Fruit fly (Drosophila melanogaster) whole organism, embryonic: ENCODE data around the gene Cyt-b5-r.

Experiments
- CG42726 ChIP-seq: fragments of 200-800 bp; sonication (Bioruptor generic); IDR thresholded peaks from 2 replicates; pipeline ENCODE4 v1.3.6; 2022; ENCODE audit warnings: missing biosample characterization, missing genetic modification characterization; ENCODE audit not compliant: partially characterized antibody
- Sry-β ChIP-seq: fragments of 200-800 bp; sonication (Bioruptor generic); optimal IDR thresholded peaks from 2 replicates; lab custom pipeline; 2018; ENCODE audit warnings: missing biosample characterization, mild to moderate bottlenecking, missing genetic modification characterization, moderate library complexity
- bbx ChIP-seq: fragments of 200-800 bp; sonication (Bioruptor generic); IDR thresholded peaks from 2 replicates; pipeline ENCODE4 v1.3.6; 2022; ENCODE audit warnings: missing biosample characterization, missing genetic modification characterization; ENCODE audit not compliant: partially characterized antibody
- hkb ChIP-seq, 2 experiments: fragments of 200-800 bp in 1 of 2; fragments of >200 bp in 1 of 2; sonication (Bioruptor generic) in 1 of 2; IDR thresholded peaks in 1 of 2; optimal IDR thresholded peaks in 1 of 2; 2 replicates each; pipeline versions ENCODE4 v1.3.6 to Lab custom; 2017 to 2022; ENCODE audit warnings: missing biosample characterization in 1 of 2, missing genetic modification characterization in 1 of 2
- nerfin-2 ChIP-seq: fragments of 200-800 bp; sonication (Bioruptor generic); IDR thresholded peaks from 2 replicates; pipeline ENCODE4 v1.3.6; 2022; ENCODE audit warnings: missing biosample characterization, missing genetic modification characterization; ENCODE audit not compliant: partially characterized antibody

DNA sequence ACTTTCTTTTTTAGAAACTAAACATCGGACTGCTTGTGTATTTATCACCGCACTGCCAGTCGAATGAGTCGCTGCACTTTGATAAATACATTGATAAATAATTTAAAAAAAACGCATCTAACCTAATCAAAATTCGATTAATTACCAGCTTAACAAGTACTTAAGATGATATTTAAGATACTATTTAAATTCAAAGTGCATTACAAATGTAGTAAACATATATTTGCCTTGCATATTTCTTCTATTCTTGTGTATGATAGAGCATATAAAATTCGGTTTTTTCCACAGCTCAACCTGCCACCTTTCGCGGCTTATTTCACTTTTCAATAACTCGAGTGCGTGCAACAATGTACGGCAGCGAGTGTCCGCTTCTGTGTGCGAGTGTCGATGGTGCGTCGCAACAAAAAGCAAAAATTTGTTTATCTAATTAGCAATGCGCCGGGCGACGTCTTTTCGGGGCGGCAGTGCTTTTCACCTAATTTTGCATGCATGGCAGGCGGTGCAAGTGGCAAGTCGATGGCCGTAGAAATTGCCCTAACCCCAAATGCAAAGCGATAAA, 13.9 kb upstream of the Cyt-b5-r start, which contains the start of gene CG13272:
- no peak for TF ChIP-seq bbx
- no peak for TF ChIP-seq nerfin-2 (GFP tag; lab: Robert Waterston, UW)
- no peak for TF ChIP-seq hkb (optimal IDR thresholded peaks at IDR 0.05; lab: Kevin White, UChicago)
- TF ChIP-seq hkb (GFP tag; IDR thresholded peaks at IDR 0.05; lab: Robert Waterston, UW) = no peak
- no peak for TF ChIP-seq Sry-β (GFP tag; lab: Kevin White, UChicago)
- no peak for TF ChIP-seq CG42726 (GFP tag; lab: Robert Waterston, UW)
